Fruit fly (Drosophila melanogaster): ENCODE results near the gene CG14662.

The CG14662 gene

DNA sequence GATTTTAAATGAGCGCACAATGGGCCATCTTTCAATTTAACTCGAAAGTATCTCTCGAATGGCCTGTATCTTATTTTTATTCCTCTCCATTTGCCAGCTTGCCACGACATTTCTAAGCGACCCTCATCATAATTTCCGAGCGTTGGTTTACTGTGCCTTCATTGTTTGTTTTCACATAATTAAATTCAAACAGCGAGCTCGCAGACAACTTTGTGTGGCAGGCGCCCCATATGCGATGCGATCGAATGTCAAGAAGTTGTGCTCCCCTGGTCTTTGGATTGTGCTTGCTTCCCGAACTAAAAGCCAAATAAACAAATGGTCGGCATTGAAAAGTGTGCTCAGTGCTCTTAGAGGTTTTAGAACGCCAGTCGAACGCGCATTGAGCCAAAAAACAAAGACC lies 47.8 kb upstream of the CG14662 start (continued):
- no peak for TF ChIP-seq CG18011 (GFP tag; optimal IDR thresholded peaks at IDR 0.05)
- no peak for TF ChIP-seq CG17568 (GFP tag; optimal IDR thresholded peaks at IDR 0.05)
- no peak for TF ChIP-seq shn (GFP tag; optimal IDR thresholded peaks at IDR 0.05)
- no peak for TF ChIP-seq CG8089 (GFP tag; optimal IDR thresholded peaks at IDR 0.05)
- no peak for TF ChIP-seq bcd (GFP tag; optimal IDR thresholded peaks at IDR 0.05)
- TF ChIP-seq mld (GFP tag; IDR thresholded peaks at IDR 0.05; ENCODE audit: partially characterized antibody) = no peak
- no peak for TF ChIP-seq fu2 (GFP tag; optimal IDR thresholded peaks at IDR 0.05)
- peak; percentile 3 for TF ChIP-seq CG15269 (tag; optimal IDR thresholded peaks at IDR 0.05)
- no peak for TF ChIP-seq h (optimal IDR thresholded peaks at IDR 0.05)
- TF ChIP-seq bigmax (GFP tag; optimal IDR thresholded peaks at IDR 0.05) = no peak
- no peak for TF ChIP-seq CG12155 (GFP tag; optimal IDR thresholded peaks at IDR 0.05)
- TF ChIP-seq kah (GFP tag; optimal IDR thresholded peaks at IDR 0.05) = no peak
- TF ChIP-seq exex (tag; optimal IDR thresholded peaks at IDR 0.05) = peak; percentile 11
- no peak for TF ChIP-seq zfh1 (GFP tag; IDR thresholded peaks at IDR 0.05)
- TF ChIP-seq ara (GFP tag; IDR thresholded peaks at IDR 0.05) = no peak
- no peak for TF ChIP-seq CG17328 (GFP tag; IDR thresholded peaks at IDR 0.05)
- peak; percentile 2 for TF ChIP-seq Vsx1 (GFP tag; optimal IDR thresholded peaks at IDR 0.05)
- no peak for TF ChIP-seq CrebB (tag; optimal IDR thresholded peaks at IDR 0.05)
- TF ChIP-seq CG11093 (GFP tag; IDR thresholded peaks at IDR 0.05) = no peak
- no peak for TF ChIP-seq ash1 (GFP tag; optimal IDR thresholded peaks at IDR 0.05)
- no peak for TF ChIP-seq CG1529 (GFP tag; optimal IDR thresholded peaks at IDR 0.05)
- TF ChIP-seq Dll (GFP tag; IDR thresholded peaks at IDR 0.05; ENCODE audit: partially characterized antibody) = no peak
- no peak for TF ChIP-seq ap (GFP tag; IDR thresholded peaks at IDR 0.05)
- TF ChIP-seq pzg (GFP tag; optimal IDR thresholded peaks at IDR 0.05) = no peak
- no peak for TF ChIP-seq CG11723 (GFP tag; optimal IDR thresholded peaks at IDR 0.05)
- no peak for TF ChIP-seq CG30020 (tag; optimal IDR thresholded peaks at IDR 0.05)
- TF ChIP-seq dan (GFP tag; IDR thresholded peaks at IDR 0.05) = no peak
- TF ChIP-seq Ravus (GFP tag; IDR thresholded peaks at IDR 0.05) = no peak
- no peak for TF ChIP-seq CG1602 (GFP tag; optimal IDR thresholded peaks at IDR 0.05)
- no peak for TF ChIP-seq Chrac-16 (GFP tag; optimal IDR thresholded peaks at IDR 0.05)
- TF ChIP-seq Trl (optimal IDR thresholded peaks at IDR 0.05) = no peak
- TF ChIP-seq Trl (GFP tag; optimal IDR thresholded peaks at IDR 0.05) = peak; percentile 15
- no peak for TF ChIP-seq Dip2 (GFP tag; IDR thresholded peaks at IDR 0.05)
- no peak for TF ChIP-seq ranshi (GFP tag; IDR thresholded peaks at IDR 0.05)
- TF ChIP-seq gt (GFP tag; IDR thresholded peaks at IDR 0.05) = no peak
- no peak for TF ChIP-seq CG17802 (tag; optimal IDR thresholded peaks at IDR 0.05)
- TF ChIP-seq CG2129 (GFP tag; IDR thresholded peaks at IDR 0.05; ENCODE audit: partially characterized antibody) = no peak
- TF ChIP-seq Elba2 (GFP tag; optimal IDR thresholded peaks at IDR 0.05) = no peak
- no peak for TF ChIP-seq HmgZ (tag; optimal IDR thresholded peaks at IDR 0.05)
- no peak for TF ChIP-seq CG14050 (GFP tag; IDR thresholded peaks at IDR 0.05)
- TF ChIP-seq dati (GFP tag; IDR thresholded peaks at IDR 0.05) = no peak
- TF ChIP-seq CG8359 (GFP tag; optimal IDR thresholded peaks at IDR 0.05; ENCODE audit: borderline replicate concordance) = no peak
- TF ChIP-seq gcm2 (GFP tag; optimal IDR thresholded peaks at IDR 0.05) = no peak
- TF ChIP-seq fd3F (GFP tag; optimal IDR thresholded peaks at IDR 0.05) = no peak
- no peak for TF ChIP-seq onecut (GFP tag; IDR thresholded peaks at IDR 0.05)
- no peak for TF ChIP-seq CG11085 (GFP tag; IDR thresholded peaks at IDR 0.05)
- no peak for TF ChIP-seq CG10979 (tag; optimal IDR thresholded peaks at IDR 0.05)
- TF ChIP-seq CG14710 (tag; optimal IDR thresholded peaks at IDR 0.05) = no peak
- no peak for TF ChIP-seq Sry-β (GFP tag; optimal IDR thresholded peaks at IDR 0.05)
- TF ChIP-seq CG10565 (GFP tag; optimal IDR thresholded peaks at IDR 0.05) = no peak
- peak; percentile 14 for TF ChIP-seq salm (tag; optimal IDR thresholded peaks at IDR 0.05)
- peak; percentile 60 for TF ChIP-seq CG4707 (GFP tag; optimal IDR thresholded peaks at IDR 0.05)
- TF ChIP-seq Hr3 (GFP tag; optimal IDR thresholded peaks at IDR 0.05) = no peak
